Fruit fly (Drosophila melanogaster): ENCODE results near the gene CG9692.

CG9692 gene

dm6 chr3L:16755189-16755588, 50.4 kb downstream of the CG9692 start, which contains the start of gene CG42852:
Gene CG42852 (plus strand): TSS chr3L:16755489.
- no peak for TF ChIP-seq CG13204 (GFP tag; optimal IDR thresholded peaks at IDR 0.05)
- TF ChIP-seq EcR (GFP tag; optimal IDR thresholded peaks at IDR 0.05) = no peak
- TF ChIP-seq Pif1A (GFP tag; optimal IDR thresholded peaks at IDR 0.05) = no peak
- TF ChIP-seq Pif1B (GFP tag; optimal IDR thresholded peaks at IDR 0.05) = no peak
- no peak for TF ChIP-seq CG32121 (GFP tag; IDR thresholded peaks at IDR 0.05)
- no peak for TF ChIP-seq CG34367 (tag; optimal IDR thresholded peaks at IDR 0.05)
- no peak for TF ChIP-seq CG4496 (GFP tag; IDR thresholded peaks at IDR 0.05)
- no peak for TF ChIP-seq CG17806 (tag; optimal IDR thresholded peaks at IDR 0.05)
- no peak for TF ChIP-seq D1 (tag; optimal IDR thresholded peaks at IDR 0.05)
- TF ChIP-seq gl (tag; optimal IDR thresholded peaks at IDR 0.05) = no peak
- no peak for TF ChIP-seq CG8159 (tag; optimal IDR thresholded peaks at IDR 0.05)
- TF ChIP-seq CG12605 (GFP tag; IDR thresholded peaks at IDR 0.05) = no peak
- TF ChIP-seq fd96Ca (GFP tag; IDR thresholded peaks at IDR 0.05) = no peak
- TF ChIP-seq CG14655 (GFP tag; optimal IDR thresholded peaks at IDR 0.05) = no peak

All from whole organism, pupa.